Fruit fly (Drosophila melanogaster): ENCODE results near the gene Mipp2.
A peak's percentile ranks its signal among the peaks of the same experiment; 100 is the strongest.

DNA sequence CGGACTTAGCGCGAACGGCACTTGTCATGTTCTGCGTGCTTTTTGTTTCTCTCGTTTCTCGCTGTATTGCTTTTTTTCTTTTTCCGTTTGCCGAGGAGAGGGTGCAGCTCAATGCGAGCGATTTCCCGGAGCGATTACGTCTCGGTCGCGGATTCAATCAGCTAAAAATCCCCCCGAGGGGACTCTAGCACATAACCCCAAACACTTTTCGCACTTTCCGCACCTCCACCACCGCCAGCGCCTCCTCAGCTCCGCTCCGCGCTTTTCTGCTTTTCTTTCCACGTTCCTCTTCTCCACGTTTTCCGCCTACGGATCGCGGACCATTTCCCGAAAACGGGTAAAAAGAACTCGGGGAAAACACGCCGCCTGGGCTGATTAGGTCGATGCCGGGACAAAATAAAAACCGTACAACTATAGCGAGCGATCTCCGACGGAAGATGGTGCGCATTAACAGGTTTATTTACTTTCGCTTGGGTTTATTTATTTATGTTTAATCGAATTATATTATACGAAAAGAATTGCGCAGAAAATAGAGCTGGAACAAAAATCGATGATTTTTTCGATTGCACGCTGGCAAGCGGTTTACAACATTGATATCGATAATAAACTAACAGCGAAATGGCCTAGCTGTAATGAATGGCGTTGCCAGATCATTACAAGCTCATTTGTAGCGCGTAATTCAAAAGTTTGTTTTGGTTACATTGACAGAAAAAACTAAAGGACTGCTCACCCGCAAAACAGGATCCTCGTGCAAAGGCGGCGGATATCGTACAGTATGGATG, 1.4 kb downstream of the Mipp2 start, which contains the start of gene raptor:
- TF ChIP-seq dsf (GFP tag; optimal IDR thresholded peaks at IDR 0.05; ENCODE audit: borderline replicate concordance) (no peak), Dif (GFP tag; optimal IDR thresholded peaks at IDR 0.05; ENCODE audit: partially characterized antibody) (no peak), usp (GFP tag; optimal IDR thresholded peaks at IDR 0.05) (no peak), fru (GFP tag; optimal IDR thresholded peaks at IDR 0.05) (no peak), Abd-B (GFP tag; optimal IDR thresholded peaks at IDR 0.05) (no peak), Sp1 (GFP tag; optimal IDR thresholded peaks at IDR 0.05) (no peak), Dfd (GFP tag; optimal IDR thresholded peaks at IDR 0.05) (no peak), psq (GFP tag; optimal IDR thresholded peaks at IDR 0.05) (peak; percentile 56), foxo (GFP tag; optimal IDR thresholded peaks at IDR 0.05) (no peak)
